Worm (Caenorhabditis elegans) whole organism, young adult: ENCODE data around the gene C18D11.1.

ENCODE experiments used
- B0035.1 ChIP-seq: sonication (generic microtip); optimal IDR thresholded peaks from 2 replicates; lab custom pipeline; 2016; ENCODE audit warnings: missing genetic modification characterization, mild to moderate bottlenecking, missing compliant biosample characterization, missing genotype, missing genetic modification reagents
- C06A6.2 ChIP-seq: fragments of 200-800 bp; sonication (Bioruptor generic); conservative IDR thresholded peaks from 2 replicates; pipeline ENCODE4 v1.3.6; 2022; ENCODE audit warnings: missing genetic modification characterization, missing compliant biosample characterization
- F23B12.7 ChIP-seq: sonication (generic microtip); optimal IDR thresholded peaks from 2 replicates; lab custom pipeline; 2017; ENCODE audit warnings: missing genetic modification characterization, mild to moderate bottlenecking, missing compliant biosample characterization, antibody characterized with exemption, moderate library complexity; ENCODE audit not compliant: insufficient read depth
- F33H1.4 ChIP-seq: fragments of 200-800 bp; sonication (Bioruptor generic); IDR thresholded peaks from 2 replicates; pipeline ENCODE4 v1.3.6; 2022; ENCODE audit warnings: missing genetic modification reagents, missing genetic modification characterization, missing compliant biosample characterization
- F37B4.10 ChIP-seq: fragments of 200-800 bp; sonication (Bioruptor generic); IDR thresholded peaks from 2 replicates; pipeline ENCODE4 v1.3.6; 2022; ENCODE audit warnings: missing genetic modification characterization, missing compliant biosample characterization
- F49E8.2 ChIP-seq: sonication (generic microtip); optimal IDR thresholded peaks from 3 replicates; lab custom pipeline; 2017; ENCODE audit warnings: missing genetic modification characterization, mild to moderate bottlenecking, missing compliant biosample characterization, antibody characterized with exemption, moderate library complexity; ENCODE audit not compliant: insufficient read depth
- F55B11.4 ChIP-seq: sonication (generic microtip); optimal IDR thresholded peaks from 2 replicates; lab custom pipeline; 2016; ENCODE audit warnings: missing compliant biosample characterization, missing genetic modification characterization, borderline replicate concordance; ENCODE audit not compliant: insufficient read depth
- F57A8.1 ChIP-seq: fragments of 200-800 bp; sonication (Bioruptor generic); optimal IDR thresholded peaks from 2 replicates; lab custom pipeline; 2018; ENCODE audit warnings: mild to moderate bottlenecking, missing genetic modification characterization, moderate library complexity, missing compliant biosample characterization
- Y53F4B.3 ChIP-seq: fragments of 200-800 bp; sonication (Bioruptor generic); IDR thresholded peaks from 2 replicates; pipeline ENCODE4 v1.3.6; 2022; ENCODE audit warnings: missing genetic modification reagents, missing genetic modification characterization, missing compliant biosample characterization
- Y53G8AR.9 ChIP-seq: fragments of 200-800 bp; sonication (Bioruptor generic); conservative IDR thresholded peaks from 2 replicates; pipeline ENCODE4 v1.3.6; 2022; ENCODE audit warnings: missing genetic modification reagents, missing genetic modification characterization, missing compliant biosample characterization
- Y79H2A.3 ChIP-seq: fragments of 200-800 bp; sonication (Bioruptor generic); conservative IDR thresholded peaks from 2 replicates; pipeline ENCODE4 v1.3.6; 2022; ENCODE audit warnings: missing genetic modification reagents, missing genetic modification characterization, missing compliant biosample characterization
- Y95B8A.8 ChIP-seq: fragments of 200-800 bp; sonication (Bioruptor generic); IDR thresholded peaks from 2 replicates; pipeline ENCODE4 v1.3.6; 2022; ENCODE audit warnings: missing genetic modification reagents, missing genetic modification characterization, missing compliant biosample characterization
- ZK185.1 ChIP-seq: sonication (generic microtip); optimal IDR thresholded peaks from 2 replicates; lab custom pipeline; 2016; ENCODE audit warnings: mild to moderate bottlenecking, missing genetic modification characterization, missing compliant biosample characterization; ENCODE audit not compliant: poor library complexity, severe bottlenecking
- atf-7 ChIP-seq: sonication (generic microtip); optimal IDR thresholded peaks from 2 replicates; lab custom pipeline; 2017; ENCODE audit warnings: mild to moderate bottlenecking, missing genetic modification characterization, missing compliant biosample characterization
- athp-1 ChIP-seq: sonication (generic microtip); optimal IDR thresholded peaks from 2 replicates; lab custom pipeline; 2017; ENCODE audit warnings: mild to moderate bottlenecking, missing genetic modification characterization, missing compliant biosample characterization
- attf-3 ChIP-seq: fragments of 200-800 bp; sonication (Bioruptor generic); conservative IDR thresholded peaks from 2 replicates; pipeline ENCODE4 v1.3.6; 2022; ENCODE audit warnings: missing genetic modification reagents, missing genetic modification characterization, missing compliant biosample characterization
- attf-5 ChIP-seq: fragments of 200-800 bp; sonication (Bioruptor generic); optimal IDR thresholded peaks from 2 replicates; lab custom pipeline; 2018; ENCODE audit warnings: mild to moderate bottlenecking, missing genetic modification characterization, missing compliant biosample characterization
- bed-1 ChIP-seq: fragments of 200-800 bp; sonication (Bioruptor generic); IDR thresholded peaks from 2 replicates; pipeline ENCODE4 v1.3.6; 2022; ENCODE audit warnings: missing genetic modification reagents, missing genetic modification characterization, missing compliant biosample characterization
- cebp-1 ChIP-seq, 2 experiments: fragments of 200-800 bp in 1 of 2; sonication (Bioruptor generic) in 1 of 2; sonication (generic microtip) in 1 of 2; IDR thresholded peaks in 1 of 2; optimal IDR thresholded peaks in 1 of 2; 2 replicates each; pipeline versions ENCODE4 v1.3.6 to Lab custom; 2017 to 2022; ENCODE audit warnings: missing compliant biosample characterization in 2 of 2, missing genetic modification characterization in 2 of 2, mild to moderate bottlenecking in 1 of 2, missing genetic modification reagents in 1 of 2, moderate library complexity in 1 of 2
- cebp-2 ChIP-seq: fragments of 200-800 bp; sonication (Bioruptor generic); IDR thresholded peaks from 2 replicates; pipeline ENCODE4 v1.3.6; 2022; ENCODE audit warnings: missing genetic modification characterization, missing compliant biosample characterization
- ceh-27 ChIP-seq: fragments of 200-800 bp; sonication (Bioruptor generic); optimal IDR thresholded peaks from 2 replicates; lab custom pipeline; 2018; ENCODE audit warnings: mild to moderate bottlenecking, missing genetic modification characterization, moderate library complexity, missing compliant biosample characterization
- ceh-91 ChIP-seq: fragments of 200-800 bp; sonication (Bioruptor generic); IDR thresholded peaks from 2 replicates; pipeline ENCODE4 v1.3.6; 2022; ENCODE audit warnings: missing genetic modification reagents, missing genetic modification characterization, missing compliant biosample characterization
- die-1 ChIP-seq: sonication (generic microtip); optimal IDR thresholded peaks from 2 replicates; lab custom pipeline; 2016; ENCODE audit warnings: missing genotype, mild to moderate bottlenecking, missing genetic modification characterization, missing compliant biosample characterization
- efl-1 ChIP-seq: fragments of 150-350 bp; optimal IDR thresholded peaks from 2 replicates; lab custom pipeline; 2014; ENCODE audit warnings: missing biosample characterization, missing genetic modification reagents, missing genetic modification characterization
- egrh-3 ChIP-seq: fragments of 200-800 bp; sonication (Bioruptor generic); IDR thresholded peaks from 2 replicates; pipeline ENCODE4 v1.3.6; 2022; ENCODE audit warnings: missing genetic modification reagents, missing genetic modification characterization, missing compliant biosample characterization
- hmg-20 ChIP-seq: fragments of 200-800 bp; sonication (Bioruptor generic); IDR thresholded peaks from 2 replicates; pipeline ENCODE4 v1.3.6; 2022; ENCODE audit warnings: missing genetic modification reagents, missing genetic modification characterization, missing compliant biosample characterization
- hrde-1 ChIP-seq: sonication (generic microtip); optimal IDR thresholded peaks from 2 replicates; lab custom pipeline; 2016; ENCODE audit warnings: missing genetic modification characterization, mild to moderate bottlenecking, missing compliant biosample characterization, moderate library complexity, missing genotype, missing genetic modification reagents, borderline replicate concordance
- hsf-1 ChIP-seq: fragments of 200-800 bp; sonication (Bioruptor generic); IDR thresholded peaks from 2 replicates; pipeline ENCODE4 v1.3.6; 2022; ENCODE audit warnings: missing genetic modification reagents, missing genetic modification characterization, missing compliant biosample characterization
- let-607 ChIP-seq, 2 experiments: fragments of 200-800 bp in 1 of 2; sonication (Bioruptor generic) in 1 of 2; sonication (generic microtip) in 1 of 2; optimal IDR thresholded peaks; 2 replicates each; lab custom pipeline; 2016 to 2018; ENCODE audit warnings: mild to moderate bottlenecking in 2 of 2, missing compliant biosample characterization in 2 of 2, missing genetic modification characterization in 2 of 2, moderate library complexity in 2 of 2, missing genotype in 1 of 2
- lin-35 ChIP-seq, 3 experiments: fragments of 150-350 bp in 2 of 3; sonication (generic microtip) in 1 of 3; optimal IDR thresholded peaks; 2 replicates each; lab custom pipeline; 2014 to 2018; ENCODE audit warnings: missing biosample characterization in 3 of 3, missing genetic modification characterization in 3 of 3, missing genetic modification reagents in 3 of 3
- lin-54 ChIP-seq: fragments of 200-800 bp; sonication (Bioruptor generic); optimal IDR thresholded peaks from 2 replicates; lab custom pipeline; 2018; ENCODE audit warnings: mild to moderate bottlenecking, missing genetic modification characterization, missing compliant biosample characterization
- lir-1 ChIP-seq: fragments of 200-800 bp; sonication (Bioruptor generic); conservative IDR thresholded peaks from 2 replicates; pipeline ENCODE4 v1.3.6; 2022; ENCODE audit warnings: missing genetic modification reagents, missing genetic modification characterization, missing compliant biosample characterization
- madf-10 ChIP-seq: sonication (generic microtip); optimal IDR thresholded peaks from 2 replicates; lab custom pipeline; 2016; ENCODE audit warnings: mild to moderate bottlenecking, missing genetic modification characterization, missing compliant biosample characterization
- nfya-1 ChIP-seq: sonication (generic microtip); optimal IDR thresholded peaks from 2 replicates; lab custom pipeline; 2017; ENCODE audit warnings: antibody characterized with exemption, missing compliant biosample characterization, missing genetic modification characterization, borderline replicate concordance; ENCODE audit not compliant: insufficient read depth
- nfya-2 ChIP-seq: fragments of 200-800 bp; sonication (Bioruptor generic); IDR thresholded peaks from 2 replicates; pipeline ENCODE4 v1.3.6; 2022; ENCODE audit warnings: missing genetic modification reagents, missing genetic modification characterization, missing compliant biosample characterization
- rcor-1 ChIP-seq: fragments of 200-800 bp; sonication (Bioruptor generic); IDR thresholded peaks from 2 replicates; pipeline ENCODE4 v1.3.6; 2022; ENCODE audit warnings: missing genetic modification reagents, missing genetic modification characterization, missing compliant biosample characterization
- repo-1 ChIP-seq: sonication (generic microtip); optimal IDR thresholded peaks from 2 replicates; lab custom pipeline; 2017; ENCODE audit warnings: mild to moderate bottlenecking, missing genetic modification characterization, missing compliant biosample characterization
- sea-2 ChIP-seq: fragments of 200-800 bp; sonication (Bioruptor generic); IDR thresholded peaks from 2 replicates; pipeline ENCODE4 v1.3.6; 2022; ENCODE audit warnings: missing genetic modification characterization, missing compliant biosample characterization
- snpc-1.3 ChIP-seq: sonication (generic microtip); optimal IDR thresholded peaks from 2 replicates; lab custom pipeline; 2017; ENCODE audit warnings: missing genetic modification characterization, mild to moderate bottlenecking, missing compliant biosample characterization, antibody characterized with exemption, moderate library complexity, missing genotype, missing genetic modification reagents; ENCODE audit not compliant: insufficient read depth
- snpc-4 ChIP-seq, 5 experiments: fragments of 150-350 bp in 1 of 5; sonication (generic microtip) in 4 of 5; optimal IDR thresholded peaks; 2 replicates each; lab custom pipeline; 2014 to 2018; ENCODE audit warnings: missing genetic modification characterization in 5 of 5, missing biosample characterization in 3 of 5, antibody characterized with exemption in 2 of 5, mild to moderate bottlenecking in 2 of 5, missing compliant biosample characterization in 2 of 5, missing genotype in 2 of 5, moderate library complexity in 2 of 5, missing genetic modification reagents in 1 of 5
- sptf-2 ChIP-seq: fragments of 200-800 bp; sonication (Bioruptor generic); optimal IDR thresholded peaks from 2 replicates; lab custom pipeline; 2018; ENCODE audit warnings: mild to moderate bottlenecking, missing genetic modification characterization, missing compliant biosample characterization
- tbp1 ChIP-seq: fragments of 200-800 bp; sonication (Bioruptor generic); optimal IDR thresholded peaks from 2 replicates; lab custom pipeline; 2018; ENCODE audit warnings: mild to moderate bottlenecking, missing genetic modification characterization, missing compliant biosample characterization
- zfh-2 ChIP-seq: fragments of 200-800 bp; sonication (Bioruptor generic); conservative IDR thresholded peaks from 2 replicates; pipeline ENCODE4 v1.3.6; 2022; ENCODE audit warnings: missing genetic modification reagents, missing genetic modification characterization, missing compliant biosample characterization
- zim-3 ChIP-seq: sonication (generic microtip); optimal IDR thresholded peaks from 2 replicates; lab custom pipeline; 2017; ENCODE audit warnings: mild to moderate bottlenecking, missing genetic modification characterization, moderate library complexity, missing compliant biosample characterization
- ztf-25 ChIP-seq: fragments of 200-800 bp; sonication (Bioruptor generic); IDR thresholded peaks from 2 replicates; pipeline ENCODE4 v1.3.6; 2022; ENCODE audit warnings: missing genetic modification reagents, missing genetic modification characterization, missing compliant biosample characterization

C18D11.1 gene

DNA sequence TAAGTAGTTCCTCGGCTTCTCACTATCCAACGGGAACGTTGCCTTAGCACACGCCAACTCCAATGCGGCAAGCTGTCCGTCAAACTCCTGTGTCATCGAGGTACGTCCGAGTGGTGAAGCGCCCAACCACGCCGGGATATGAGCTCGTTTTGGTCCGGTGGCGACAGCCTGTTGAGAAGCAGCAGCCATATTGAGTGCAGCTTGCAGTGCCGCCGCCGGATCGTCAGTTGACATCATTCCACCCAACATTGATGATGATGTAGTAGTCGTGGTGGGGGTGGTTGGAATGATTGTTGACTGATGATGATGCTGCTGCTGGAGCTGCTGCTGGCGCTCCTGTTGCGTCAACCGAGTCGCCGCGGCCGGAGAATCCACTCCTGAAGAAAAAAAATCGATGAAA lies 17.1 kb downstream of the C18D11.1 start:
- TF ChIP-seq lir-1 (GFP tag; lab: Robert Waterston, UW) (no peak), B0035.1 (tag; lab: Kevin White, UChicago) (no peak), ceh-91 (0 out of 2 replicates have a peak, but pooled peaks have one; percentile 23), snpc-1.3 (tag; lab: Kevin White, UChicago) (no peak), Y95B8A.8 (GFP tag; lab: Robert Waterston, UW) (no peak), hsf-1 (GFP tag; lab: Robert Waterston, UW) (no peak), F57A8.1 (GFP tag; lab: Kevin White, UChicago) (no peak), sptf-2 (GFP tag; lab: Kevin White, UChicago) (no peak), nfya-2 (GFP tag; lab: Robert Waterston, UW) (no peak), Y79H2A.3 (GFP tag; lab: Robert Waterston, UW) (no peak), egrh-3 (peak; percentile 30; the same call in 1 of the 2 replicates), zim-3 (peak; percentile 8), athp-1 (tag; lab: Kevin White, UChicago) (no peak), attf-3 (GFP tag; lab: Robert Waterston, UW) (no peak), sea-2 (GFP tag; lab: Robert Waterston, UW) (no peak), F33H1.4 (no peak), F37B4.10 (GFP tag; lab: Robert Waterston, UW) (0 out of 2 replicates have a peak, but pooled peaks have one; percentile 46), Y53F4B.3 (GFP tag; lab: Robert Waterston, UW) (no peak), repo-1 (tag; lab: Kevin White, UChicago) (no peak), efl-1 (GFP tag; lab: Kevin White, UChicago) (no peak), attf-5 (no peak), ceh-27 (GFP tag; lab: Kevin White, UChicago) (no peak), zfh-2 (peak; percentile 84), nfya-1 (tag; lab: Kevin White, UChicago) (no peak), F55B11.4 (tag; lab: Kevin White, UChicago) (no peak), bed-1 (GFP tag; lab: Robert Waterston, UW) (no peak), snpc-4 (GFP tag; optimal IDR thresholded peaks at IDR 0.05; lab: Kevin White, UChicago) (no peak), snpc-4 (tag; optimal IDR thresholded peaks at IDR 0.05; lab: Kevin White, UChicago) (no peak), ztf-25 (GFP tag; lab: Robert Waterston, UW) (no peak), hrde-1 (tag; lab: Kevin White, UChicago) (no peak), madf-10 (tag; lab: Kevin White, UChicago) (no peak), let-607 (tag; optimal IDR thresholded peaks at IDR 0.05; lab: Kevin White, UChicago) (no peak)
- TF ChIP-seq, all 124 proteins: peak for 5

ce11 chrIII:11834168-11834567 lies 17.8 kb downstream of the C18D11.1 start:
- TF ChIP-seq atf-7 (tag; lab: Kevin White, UChicago): peak; percentile 63
- TF ChIP-seq lin-35 (GFP tag; optimal IDR thresholded peaks at IDR 0.05; lab: Kevin White, UChicago): no peak
- no peak for TF ChIP-seq F23B12.7
- 0 out of 2 replicates have a peak, but pooled peaks have one; percentile 31 for TF ChIP-seq cebp-1 (GFP tag; IDR thresholded peaks at IDR 0.05; lab: Robert Waterston, UW)
- peak; percentile 81 for TF ChIP-seq cebp-1 (tag; optimal IDR thresholded peaks at IDR 0.05; lab: Kevin White, UChicago)
- TF ChIP-seq die-1 (tag; lab: Kevin White, UChicago): no peak
- no peak for TF ChIP-seq Y53G8AR.9 (GFP tag; lab: Robert Waterston, UW)
- TF ChIP-seq C06A6.2 (GFP tag; lab: Robert Waterston, UW): no peak
- TF ChIP-seq ZK185.1: no peak
- no peak for TF ChIP-seq lin-54 (GFP tag; lab: Kevin White, UChicago)
- TF ChIP-seq tbp1 (GFP tag; lab: Kevin White, UChicago): peak; percentile 6
- no peak for TF ChIP-seq attf-3 (GFP tag; lab: Robert Waterston, UW)
- no peak for TF ChIP-seq Y79H2A.3 (GFP tag; lab: Robert Waterston, UW)
- TF ChIP-seq cebp-2 (GFP tag; lab: Robert Waterston, UW): no peak
- no peak for TF ChIP-seq rcor-1
- no peak for TF ChIP-seq F49E8.2 (tag; lab: Kevin White, UChicago)
- TF ChIP-seq hmg-20 (GFP tag; lab: Robert Waterston, UW): 0 out of 2 replicates have a peak, but pooled peaks have one; percentile 23
